Worm (Caenorhabditis elegans) whole organism, late embryonic: ENCODE data around the gene K08D8.2.

Source experiments
- C38D4.7 ChIP-seq: fragments of 200-800 bp; sonication (Bioruptor generic); optimal IDR thresholded peaks from 2 replicates; lab custom pipeline; 2018; ENCODE audit warnings: mild to moderate bottlenecking, missing genetic modification characterization, moderate library complexity, missing compliant biosample characterization
- pha-4 ChIP-seq: fragments of 150-350 bp; optimal IDR thresholded peaks from 2 replicates; lab custom pipeline; 2018; ENCODE audit warnings: missing biosample characterization, missing genetic modification reagents, missing genetic modification characterization

DNA sequence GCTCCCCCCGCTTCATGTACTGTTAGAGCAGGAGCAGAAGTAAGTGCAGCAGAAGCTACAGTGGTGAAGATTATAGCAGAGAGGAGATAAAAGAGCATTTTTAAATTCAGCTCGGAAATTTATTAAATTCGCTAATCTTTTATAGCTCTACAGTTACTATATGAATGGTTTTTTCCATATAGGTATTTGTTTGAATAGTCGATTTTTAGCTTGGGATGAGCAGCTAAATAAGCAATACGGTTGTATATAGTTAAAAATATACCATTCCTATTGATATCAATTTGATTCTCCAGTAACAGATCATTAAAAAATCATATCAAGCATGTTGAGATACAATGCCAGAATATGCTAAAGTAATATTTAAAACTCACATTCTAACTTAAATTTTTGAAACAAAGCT lies 23.8 kb downstream of the K08D8.2 start, which contains the start of gene srlf-5:
- TF ChIP-seq pha-4 (tag; lab: Kevin White, UChicago), result no peak
- no peak for TF ChIP-seq C38D4.7
